Fruit fly (Drosophila melanogaster): ENCODE data around the gene Ist1.
A peak's percentile ranks its signal among the peaks of the same experiment; 100 is the strongest.

DNA sequence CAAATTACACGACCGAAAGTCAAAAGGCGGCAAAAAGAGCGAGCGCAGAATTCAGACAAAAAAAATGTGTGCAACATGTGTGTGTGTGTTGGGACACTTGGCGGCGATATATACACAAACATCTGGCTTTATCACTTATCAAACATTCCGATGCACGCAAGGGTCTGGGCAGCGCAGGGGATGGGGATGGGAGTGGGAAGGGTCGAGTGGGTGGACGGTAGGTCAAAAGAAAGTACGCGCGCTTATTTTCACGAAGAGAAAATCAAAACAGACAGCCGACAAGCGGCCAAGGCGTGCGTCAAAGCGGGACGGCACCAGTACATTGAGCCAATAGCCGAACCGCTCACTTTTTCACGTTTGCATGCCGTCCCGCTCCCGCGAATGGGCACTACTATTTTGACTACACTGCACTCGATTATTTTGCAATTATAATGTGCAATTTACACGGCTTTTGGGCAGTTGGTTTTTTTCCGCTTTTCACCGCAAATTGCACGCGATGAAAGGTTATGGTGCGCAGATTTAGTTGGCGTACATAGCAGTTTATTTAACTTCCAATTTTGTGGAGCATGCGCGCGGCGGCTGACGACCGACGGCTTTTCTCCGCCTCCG is 14.1 kb downstream of the Ist1 start:
- TF ChIP-seq toe (GFP tag; optimal IDR thresholded peaks at IDR 0.05) (peak; percentile 35), bab1 (GFP tag; optimal IDR thresholded peaks at IDR 0.05) (no peak), CG7101 (tag; optimal IDR thresholded peaks at IDR 0.05) (no peak), CG12768 (GFP tag; optimal IDR thresholded peaks at IDR 0.05) (no peak), ovo (GFP tag; optimal IDR thresholded peaks at IDR 0.05) (peak; percentile 5)

All from whole organism, adult.